Fruit fly (Drosophila melanogaster): Measurements from ENCODE around the gene Grip163.

The Grip163 gene

dm6 chr3L:12037449-12038163 is 39.7 kb upstream of the Grip163 start:
- TF ChIP-seq CG13204 (GFP tag; optimal IDR thresholded peaks at IDR 0.05) (no peak), fd96Ca (GFP tag; IDR thresholded peaks at IDR 0.05) (no peak), CG12605 (GFP tag; IDR thresholded peaks at IDR 0.05) (no peak), CG32121 (GFP tag; IDR thresholded peaks at IDR 0.05) (no peak), CG9948 (tag; optimal IDR thresholded peaks at IDR 0.05) (peak; percentile 35), Pif1B (GFP tag; optimal IDR thresholded peaks at IDR 0.05) (no peak), rn (GFP tag; IDR thresholded peaks at IDR 0.05) (no peak), CG34367 (tag; optimal IDR thresholded peaks at IDR 0.05) (no peak), EcR (GFP tag; optimal IDR thresholded peaks at IDR 0.05) (no peak), Pif1A (GFP tag; optimal IDR thresholded peaks at IDR 0.05) (peak; percentile 32), Snoo (tag; optimal IDR thresholded peaks at IDR 0.05) (no peak), gl (tag; optimal IDR thresholded peaks at IDR 0.05) (peak; percentile 1), CG8301 (tag; optimal IDR thresholded peaks at IDR 0.05) (peak; percentile 51), CG15710 (tag; optimal IDR thresholded peaks at IDR 0.05) (peak; percentile 29), CG4496 (GFP tag; IDR thresholded peaks at IDR 0.05) (peak; percentile 40; the same call in 1 of the 3 replicates), Ets98B (GFP tag; IDR thresholded peaks at IDR 0.05) (no peak), CG17806 (tag; optimal IDR thresholded peaks at IDR 0.05) (peak; percentile 68), CG10348 (GFP tag; IDR thresholded peaks at IDR 0.05) (no peak), D1 (tag; optimal IDR thresholded peaks at IDR 0.05) (no peak), CG8159 (tag; optimal IDR thresholded peaks at IDR 0.05) (peak; percentile 73), CG14655 (GFP tag; optimal IDR thresholded peaks at IDR 0.05) (peak; percentile 78)

dm6 chr3L:12036658-12037057 is 38.7 kb upstream of the Grip163 start:
- no peak for TF ChIP-seq Pif1A (GFP tag; optimal IDR thresholded peaks at IDR 0.05)
- no peak for TF ChIP-seq CG12605 (GFP tag; IDR thresholded peaks at IDR 0.05)
- no peak for TF ChIP-seq fd96Ca (GFP tag; IDR thresholded peaks at IDR 0.05)
- TF ChIP-seq CG34367 (tag; optimal IDR thresholded peaks at IDR 0.05) = no peak
- no peak for TF ChIP-seq CG10348 (GFP tag; IDR thresholded peaks at IDR 0.05)
- TF ChIP-seq CG13204 (GFP tag; optimal IDR thresholded peaks at IDR 0.05) = no peak
- no peak for TF ChIP-seq D1 (tag; optimal IDR thresholded peaks at IDR 0.05)
- no peak for TF ChIP-seq Pif1B (GFP tag; optimal IDR thresholded peaks at IDR 0.05)

DNA sequence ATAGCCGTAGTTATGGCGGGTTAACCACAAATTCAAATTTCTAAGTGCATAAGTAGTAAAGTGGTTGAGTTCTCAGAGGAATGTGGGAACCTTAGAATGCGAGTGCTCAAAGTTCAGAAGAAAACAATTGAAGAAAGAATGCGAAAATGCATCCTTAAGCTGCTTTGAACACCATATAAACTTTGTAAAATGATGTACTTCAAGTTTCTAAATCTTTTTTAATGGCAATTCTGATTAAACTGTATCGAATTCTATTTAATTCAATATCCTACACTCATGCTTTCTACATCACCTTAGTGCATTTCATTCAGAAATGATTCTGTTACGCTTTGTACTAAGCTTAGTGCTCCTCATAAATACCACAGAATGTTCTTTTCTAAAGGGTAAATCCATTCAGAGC is 34.3 kb upstream of the Grip163 start, which contains the start of gene CG43993:
Gene CG43993, plus strand, starts transcription at position 301 of the 400 bp plus-strand sequence.
- TF ChIP-seq rn (GFP tag; IDR thresholded peaks at IDR 0.05) = no peak
- no peak for TF ChIP-seq CG15710 (tag; optimal IDR thresholded peaks at IDR 0.05)
- TF ChIP-seq CG10348 (GFP tag; IDR thresholded peaks at IDR 0.05) = no peak
- no peak for TF ChIP-seq EcR (GFP tag; optimal IDR thresholded peaks at IDR 0.05)
- TF ChIP-seq Snoo (tag; optimal IDR thresholded peaks at IDR 0.05) = no peak
- no peak for TF ChIP-seq D1 (tag; optimal IDR thresholded peaks at IDR 0.05)
- TF ChIP-seq CG34367 (tag; optimal IDR thresholded peaks at IDR 0.05) = no peak
- TF ChIP-seq CG4496 (GFP tag; IDR thresholded peaks at IDR 0.05) = no peak

DNA sequence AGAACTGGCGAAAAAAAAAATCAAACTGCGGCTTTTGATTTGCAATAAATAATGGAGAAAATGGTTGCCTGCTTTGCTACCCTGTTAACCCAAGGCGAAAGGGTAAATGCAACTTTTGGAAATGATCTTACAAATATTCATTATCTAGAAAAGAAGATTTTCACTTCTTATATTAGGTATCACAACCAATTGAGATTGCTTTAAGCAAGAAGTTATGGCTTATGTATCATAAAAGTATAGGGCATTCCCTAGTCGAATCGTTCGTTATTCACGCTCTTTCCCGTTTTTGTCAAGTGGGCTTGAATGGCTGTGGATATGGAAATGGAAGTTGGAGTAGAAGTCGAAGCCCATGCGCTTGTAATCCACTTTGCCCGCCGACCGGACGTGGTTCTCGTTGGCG is 32.6 kb upstream of the Grip163 start:
- TF ChIP-seq CG34367 (tag; optimal IDR thresholded peaks at IDR 0.05) (peak; percentile 55), CG32121 (GFP tag; IDR thresholded peaks at IDR 0.05) (peak; percentile 66), CG14655 (GFP tag; optimal IDR thresholded peaks at IDR 0.05) (peak; percentile 84), CG13204 (GFP tag; optimal IDR thresholded peaks at IDR 0.05) (no peak), CG4496 (GFP tag; IDR thresholded peaks at IDR 0.05) (peak; percentile 72; the same call in 2 of the 3 replicates), CG17806 (tag; optimal IDR thresholded peaks at IDR 0.05) (peak; percentile 77), gl (tag; optimal IDR thresholded peaks at IDR 0.05) (no peak), CG8159 (tag; optimal IDR thresholded peaks at IDR 0.05) (peak; percentile 85), Ets98B (GFP tag; IDR thresholded peaks at IDR 0.05) (peak; percentile 45; the same call in 1 of the 2 replicates), Pif1A (GFP tag; optimal IDR thresholded peaks at IDR 0.05) (peak; percentile 79), rn (GFP tag; IDR thresholded peaks at IDR 0.05) (no peak), fd96Ca (GFP tag; IDR thresholded peaks at IDR 0.05) (peak; percentile 56; the same call in 2 of the 3 replicates), EcR (GFP tag; optimal IDR thresholded peaks at IDR 0.05) (no peak), D1 (tag; optimal IDR thresholded peaks at IDR 0.05) (peak; percentile 24), CG9948 (tag; optimal IDR thresholded peaks at IDR 0.05) (peak; percentile 68), Pif1B (GFP tag; optimal IDR thresholded peaks at IDR 0.05) (peak; percentile 67), Snoo (tag; optimal IDR thresholded peaks at IDR 0.05) (peak; percentile 5), CG12605 (GFP tag; IDR thresholded peaks at IDR 0.05) (0 out of 2 replicates have a peak, but pooled peaks have one; percentile 40), CG8301 (tag; optimal IDR thresholded peaks at IDR 0.05) (peak; percentile 76), CG10348 (GFP tag; IDR thresholded peaks at IDR 0.05) (no peak), CG15710 (tag; optimal IDR thresholded peaks at IDR 0.05) (peak; percentile 64)

- TF ChIP-seq CG4496 (GFP tag; IDR thresholded peaks at IDR 0.05) = peak; percentile 35; the same call in 1 of the 3 replicates
- TF ChIP-seq CG34367 (tag; optimal IDR thresholded peaks at IDR 0.05) = no peak
- TF ChIP-seq EcR (GFP tag; optimal IDR thresholded peaks at IDR 0.05) = peak; percentile 71
- TF ChIP-seq CG13204 (GFP tag; optimal IDR thresholded peaks at IDR 0.05) = peak; percentile 50
- no peak for TF ChIP-seq Pif1B (GFP tag; optimal IDR thresholded peaks at IDR 0.05)
These were observed 30.6 kb upstream of the Grip163 start for dm6 chr3L:12028534-12029029.

- no peak for TF ChIP-seq Ets98B (GFP tag; IDR thresholded peaks at IDR 0.05)
- TF ChIP-seq D1 (tag; optimal IDR thresholded peaks at IDR 0.05) = no peak
- TF ChIP-seq CG9948 (tag; optimal IDR thresholded peaks at IDR 0.05) = no peak
- TF ChIP-seq CG15710 (tag; optimal IDR thresholded peaks at IDR 0.05) = no peak
- TF ChIP-seq CG8159 (tag; optimal IDR thresholded peaks at IDR 0.05) = no peak
- no peak for TF ChIP-seq CG4496 (GFP tag; IDR thresholded peaks at IDR 0.05)
These were observed 30.0 kb upstream of the Grip163 start for dm6 chr3L:12027929-12028328.

All from whole organism, pupa.